Worm (Caenorhabditis elegans) whole organism, late embryonic: ENCODE data around the gene clec-57.

Experiments used
- ceh-24 ChIP-seq: sonication (generic microtip); optimal IDR thresholded peaks from 2 replicates; lab custom pipeline; 2016; ENCODE audit warnings: mild to moderate bottlenecking, missing genetic modification characterization, missing compliant biosample characterization
- ceh-45 ChIP-seq: fragments of 200-800 bp; sonication (Bioruptor generic); IDR thresholded peaks from 2 replicates; pipeline ENCODE4 v1.3.6; 2022; ENCODE audit warnings: missing genetic modification reagents, missing genetic modification characterization, missing compliant biosample characterization
- ceh-48 ChIP-seq: sonication (generic microtip); optimal IDR thresholded peaks from 2 replicates; lab custom pipeline; 2016; ENCODE audit warnings: missing genetic modification characterization, inconsistent platforms, missing compliant biosample characterization
- ceh-9 ChIP-seq: sonication (generic microtip); optimal IDR thresholded peaks from 2 replicates; lab custom pipeline; 2016; ENCODE audit warnings: mild to moderate bottlenecking, missing genetic modification characterization, inconsistent platforms, missing compliant biosample characterization
- ets-4 ChIP-seq: sonication (generic microtip); optimal IDR thresholded peaks from 2 replicates; lab custom pipeline; 2016; ENCODE audit warnings: missing genetic modification characterization, missing compliant biosample characterization
- lim-6 ChIP-seq: sonication (generic microtip); optimal IDR thresholded peaks from 2 replicates; lab custom pipeline; 2016; ENCODE audit warnings: missing genetic modification characterization, missing compliant biosample characterization
- nfya-1 ChIP-seq: sonication (generic microtip); optimal IDR thresholded peaks from 2 replicates; lab custom pipeline; 2017; ENCODE audit warnings: missing genetic modification characterization, mild to moderate bottlenecking, missing compliant biosample characterization, antibody characterized with exemption, moderate library complexity
- nhr-11 ChIP-seq: fragments of 150-350 bp; optimal IDR thresholded peaks from 2 replicates; lab custom pipeline; 2014; ENCODE audit warnings: missing biosample characterization, missing genetic modification characterization
- npax-4 ChIP-seq: sonication (generic microtip); optimal IDR thresholded peaks from 2 replicates; lab custom pipeline; 2016; ENCODE audit warnings: missing genetic modification characterization, missing compliant biosample characterization
- odd-2 ChIP-seq: sonication (generic microtip); optimal IDR thresholded peaks from 2 replicates; lab custom pipeline; 2017; ENCODE audit warnings: antibody characterized with exemption, mild to moderate bottlenecking, missing genetic modification characterization, missing compliant biosample characterization
- pha-4 ChIP-seq: fragments of 150-350 bp; optimal IDR thresholded peaks from 2 replicates; lab custom pipeline; 2018; ENCODE audit warnings: missing biosample characterization, missing genetic modification reagents, missing genetic modification characterization
- syd-9 ChIP-seq: sonication (generic microtip); optimal IDR thresholded peaks from 2 replicates; lab custom pipeline; 2016; ENCODE audit warnings: mild to moderate bottlenecking, missing genetic modification characterization, moderate library complexity, missing compliant biosample characterization
- unc-55 ChIP-seq: sonication (generic microtip); optimal IDR thresholded peaks from 2 replicates; lab custom pipeline; 2017; ENCODE audit warnings: missing biosample characterization, missing genetic modification reagents, missing genetic modification characterization
- ztf-16 ChIP-seq: sonication (generic microtip); optimal IDR thresholded peaks from 2 replicates; lab custom pipeline; 2017; ENCODE audit warnings: missing genetic modification characterization, missing compliant biosample characterization

DNA sequence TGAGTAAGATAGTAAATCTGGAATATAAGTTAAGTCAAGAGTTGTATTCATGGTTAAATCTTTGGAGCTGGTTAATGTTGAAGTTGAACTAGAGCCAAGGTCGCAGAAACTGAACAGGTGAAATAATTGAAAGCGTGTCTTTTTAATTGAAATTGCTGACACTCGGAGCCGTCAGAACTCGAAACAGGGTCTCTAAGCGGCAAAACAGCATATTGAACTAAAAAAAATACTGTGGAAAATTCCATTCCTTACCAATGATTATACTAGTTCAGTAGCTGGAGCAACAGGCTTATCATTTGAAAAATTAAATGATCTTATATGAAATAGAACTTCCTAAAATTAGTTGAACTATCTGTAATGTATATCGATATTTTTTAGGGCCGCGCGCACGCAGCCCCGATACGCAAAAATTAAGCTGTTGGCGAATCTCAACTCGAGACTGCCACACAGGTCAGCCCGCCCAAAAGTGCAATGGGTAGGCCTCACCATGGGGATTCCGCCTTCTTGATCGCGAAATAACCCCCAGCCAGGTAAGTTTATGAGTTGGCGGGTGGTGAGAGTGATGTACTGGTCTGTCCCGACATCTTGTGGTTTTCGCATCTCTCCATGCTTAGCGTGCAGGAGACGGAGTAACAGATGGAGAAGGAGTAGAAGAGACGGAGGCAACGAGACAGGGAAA, 696 bp upstream of the clec-57 start, which contains the start of gene srz-97:
- no peak for TF ChIP-seq ceh-48 (tag; lab: Kevin White, UChicago)
- no peak for TF ChIP-seq npax-4
- no peak for TF ChIP-seq unc-55
- TF ChIP-seq ceh-45 (GFP tag; lab: Robert Waterston, UW) = no peak
- TF ChIP-seq ztf-16 (tag; lab: Kevin White, UChicago) = no peak
- TF ChIP-seq ets-4 (tag; lab: Kevin White, UChicago) = no peak
- TF ChIP-seq ceh-24 (tag; lab: Kevin White, UChicago) = no peak
- TF ChIP-seq nhr-11 (tag; lab: Kevin White, UChicago) = no peak
- no peak for TF ChIP-seq pha-4 (tag; lab: Kevin White, UChicago)
- no peak for TF ChIP-seq ceh-9 (tag; lab: Kevin White, UChicago)
- TF ChIP-seq odd-2 (tag; lab: Kevin White, UChicago) = no peak
- TF ChIP-seq lim-6 (tag; lab: Kevin White, UChicago) = no peak
- TF ChIP-seq syd-9 = no peak
- no peak for TF ChIP-seq nfya-1 (tag; lab: Kevin White, UChicago)
